Worm (Caenorhabditis elegans): Measurements from ENCODE around the gene mel-11.

DNA sequence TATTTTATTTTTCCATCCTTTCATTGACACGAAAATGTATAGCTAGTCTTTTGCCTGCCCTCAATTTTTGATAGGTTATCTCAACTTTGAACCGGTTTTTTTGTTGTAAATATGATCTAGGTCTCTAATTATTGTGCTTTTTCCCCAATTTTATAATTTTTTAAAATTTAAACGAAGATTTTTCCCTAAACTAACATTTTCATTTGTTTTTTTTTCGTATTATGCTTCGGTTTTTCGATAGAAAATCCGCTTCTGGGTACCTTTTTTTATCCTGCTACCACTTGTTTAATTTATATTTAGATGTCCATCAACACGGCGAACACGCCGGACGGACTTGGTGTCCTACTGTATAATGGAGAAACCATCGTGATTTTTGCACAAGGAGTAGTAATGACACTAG is 28.9 kb upstream of the mel-11 start, which contains the start of gene wbp-2:
- TF ChIP-seq ref-1 (GFP tag; conservative IDR thresholded peaks at IDR 0.05) (no peak), cog-1 (tag; optimal IDR thresholded peaks at IDR 0.05) (no peak), tab-1 (GFP tag; IDR thresholded peaks at IDR 0.05) (no peak), flt-1 (GFP tag; IDR thresholded peaks at IDR 0.05) (no peak), ztf-29 (GFP tag; IDR thresholded peaks at IDR 0.05) (no peak), T22C8.4 (GFP tag; IDR thresholded peaks at IDR 0.05) (no peak), med-1 (GFP tag; optimal IDR thresholded peaks at IDR 0.05; ENCODE audit: insufficient read depth) (no peak), ztf-23 (GFP tag; IDR thresholded peaks at IDR 0.05) (no peak), klf-2 (GFP tag; conservative IDR thresholded peaks at IDR 0.05) (no peak)

Measured in whole organism, midembryonic.